Fruit fly (Drosophila melanogaster): Measurements from ENCODE around the gene Root.

- TF ChIP-seq usp (GFP tag; optimal IDR thresholded peaks at IDR 0.05) (no peak), EcR (GFP tag; optimal IDR thresholded peaks at IDR 0.05) (no peak), CG8478 (optimal IDR thresholded peaks at IDR 0.05) (no peak), psq (optimal IDR thresholded peaks at IDR 0.05) (no peak)
These were observed 44.3 kb upstream of the Root start for dm6 chr3R:24068830-24069229.

All from whole organism.